Worm (Caenorhabditis elegans) whole organism, midembryonic: Measurements from ENCODE around the gene Y57G7A.2.

Experiments
- T22C8.4 ChIP-seq: fragments of 200-800 bp; sonication (Bioruptor generic); IDR thresholded peaks from 2 replicates; pipeline ENCODE4 v1.3.6; 2022; ENCODE audit warnings: missing genetic modification characterization, missing compliant biosample characterization
- flt-1 ChIP-seq: fragments of 200-800 bp; sonication (Bioruptor generic); IDR thresholded peaks from 2 replicates; pipeline ENCODE4 v1.3.6; 2022; ENCODE audit warnings: missing genetic modification characterization, missing compliant biosample characterization
- klf-2 ChIP-seq: fragments of 200-800 bp; sonication (Bioruptor generic); conservative IDR thresholded peaks from 2 replicates; pipeline ENCODE4 v1.3.6; 2022; ENCODE audit warnings: missing genetic modification reagents, missing genetic modification characterization, missing compliant biosample characterization

- TF ChIP-seq T22C8.4 (GFP tag; lab: Robert Waterston, UW): no peak
- no peak for TF ChIP-seq klf-2
- TF ChIP-seq flt-1 (GFP tag; lab: Robert Waterston, UW): no peak
Measured at ce11 chrII:1298169-1298568, 2.3 kb downstream of the Y57G7A.2 start, which contains the start of gene Y57G7A.1.
